Worm (Caenorhabditis elegans): ENCODE data around the gene clec-265.
A peak's percentile ranks its signal among the peaks of the same experiment; 100 is the strongest.

The clec-265 gene

DNA sequence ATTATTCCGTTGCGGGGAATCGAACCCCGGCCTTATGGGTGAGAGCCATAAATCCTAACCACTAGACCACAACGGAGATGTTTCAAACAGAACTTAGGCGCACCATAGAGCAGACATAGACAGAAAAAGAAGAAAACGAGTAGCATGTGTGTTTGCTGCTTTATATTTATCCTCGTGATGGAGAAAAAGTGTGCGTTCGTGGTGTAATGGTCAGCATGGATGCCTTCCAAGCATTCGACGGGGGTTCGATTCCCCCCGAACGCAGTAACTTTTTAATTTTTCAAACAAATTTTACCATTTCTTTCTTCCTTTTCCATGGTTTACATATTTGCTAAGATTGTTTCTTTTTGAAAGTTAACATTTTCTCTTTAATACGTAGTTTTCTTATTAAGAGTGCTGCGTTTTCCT, 4.4 kb downstream of the clec-265 start (continued):
- TF ChIP-seq C16A3.4 (tag; optimal IDR thresholded peaks at IDR 0.05) (peak; percentile 90), nhr-84 (tag; optimal IDR thresholded peaks at IDR 0.05) (no peak), efl-1 (optimal IDR thresholded peaks at IDR 0.05) (peak; percentile 53 to 59), efl-1 (GFP tag; optimal IDR thresholded peaks at IDR 0.05 in 1 of 2) (peak; percentile 19 to 95), nhr-11 (tag; optimal IDR thresholded peaks at IDR 0.05) (peak; percentile 64), fkh-8 (tag; optimal IDR thresholded peaks at IDR 0.05) (peak; percentile 91), lir-3 (tag; optimal IDR thresholded peaks at IDR 0.05; ENCODE audit: poor library complexity) (peak; percentile 88), C04F5.9 (tag; optimal IDR thresholded peaks at IDR 0.05) (peak; percentile 59), F16B12.6 (tag; optimal IDR thresholded peaks at IDR 0.05) (no peak), tbx-2 (tag; optimal IDR thresholded peaks at IDR 0.05) (peak; percentile 92), skn-1 (tag; optimal IDR thresholded peaks at IDR 0.05) (peak; percentile 79), Y116A8C.19 (tag; optimal IDR thresholded peaks at IDR 0.05; ENCODE audit: borderline replicate concordance) (no peak), fos-1 (tag; optimal IDR thresholded peaks at IDR 0.05) (peak; percentile 88), unc-86 (tag; optimal IDR thresholded peaks at IDR 0.05) (peak; percentile 87), lin-13 (GFP tag; optimal IDR thresholded peaks at IDR 0.05) (peak; percentile 84), vab-15 (tag; optimal IDR thresholded peaks at IDR 0.05) (no peak), efl-3 (GFP tag; optimal IDR thresholded peaks at IDR 0.05) (peak; percentile 52), tlp-1 (tag; optimal IDR thresholded peaks at IDR 0.05) (no peak), nhr-19 (GFP tag; conservative IDR thresholded peaks at IDR 0.05) (peak; percentile 95), nhr-90 (tag; optimal IDR thresholded peaks at IDR 0.05; ENCODE audit: poor library complexity) (peak; percentile 94), unc-130 (tag; optimal IDR thresholded peaks at IDR 0.05) (peak; percentile 72), unc-98 (GFP tag; IDR thresholded peaks at IDR 0.05) (peak; percentile 69; the same call in 1 of the 2 replicates), elt-2 (tag; optimal IDR thresholded peaks at IDR 0.05) (peak; percentile 84), alr-1 (tag; optimal IDR thresholded peaks at IDR 0.05; ENCODE audit: borderline replicate concordance) (no peak), aha-1 (tag; optimal IDR thresholded peaks at IDR 0.05) (no peak), hlh-17 (GFP tag; optimal IDR thresholded peaks at IDR 0.05; ENCODE audit: borderline replicate concordance) (no peak), snpc-4 (tag; optimal IDR thresholded peaks at IDR 0.05) (peak; percentile 77), lsy-2 (tag; optimal IDR thresholded peaks at IDR 0.05) (peak; percentile 82 to 84), irx-1 (tag; optimal IDR thresholded peaks at IDR 0.05) (peak; percentile 92), nhr-77 (tag; optimal IDR thresholded peaks at IDR 0.05) (peak; percentile 93), unc-30 (tag; optimal IDR thresholded peaks at IDR 0.05) (no peak), fkh-10 (GFP tag; optimal IDR thresholded peaks at IDR 0.05) (peak; percentile 90), elt-3 (tag; optimal IDR thresholded peaks at IDR 0.05) (peak in 3 of 6 experiments; percentile 14 to 94 (median 51)), ets-5 (GFP tag; IDR thresholded peaks at IDR 0.05) (no peak), mep-1 (tag; optimal IDR thresholded peaks at IDR 0.05) (peak; percentile 86), mdl-1 (tag; optimal IDR thresholded peaks at IDR 0.05) (peak in 1 of 2 experiments; percentile 75), ztf-11 (tag; optimal IDR thresholded peaks at IDR 0.05) (peak; percentile 64 to 76), dsc-1 (tag; optimal IDR thresholded peaks at IDR 0.05) (peak; percentile 98), lin-35 (GFP tag; optimal IDR thresholded peaks at IDR 0.05) (peak; percentile 64 to 84), nhr-47 (tag; optimal IDR thresholded peaks at IDR 0.05) (peak; percentile 96), mef-2 (tag; optimal IDR thresholded peaks at IDR 0.05) (peak; percentile 41), C34B4.2 (tag; optimal IDR thresholded peaks at IDR 0.05) (no peak), nhr-12 (tag; optimal IDR thresholded peaks at IDR 0.05) (no peak), ztf-4 (tag; optimal IDR thresholded peaks at IDR 0.05) (peak; percentile 83), egl-27 (tag; optimal IDR thresholded peaks at IDR 0.05) (peak; percentile 27 to 72), nhr-20 (tag; optimal IDR thresholded peaks at IDR 0.05) (peak; percentile 94), dpl-1 (GFP tag; optimal IDR thresholded peaks at IDR 0.05) (peak; percentile 10 to 49 (median 46)), pqm-1 (tag; optimal IDR thresholded peaks at IDR 0.05) (no peak), ama-1 (optimal IDR thresholded peaks at IDR 0.05) (peak; percentile 55), mab-9 (GFP tag; IDR thresholded peaks at IDR 0.05) (peak; percentile 89), sptf-1 (tag; optimal IDR thresholded peaks at IDR 0.05) (no peak), swsn-7 (tag; optimal IDR thresholded peaks at IDR 0.05) (peak; percentile 94), isw-1 (GFP tag; IDR thresholded peaks at IDR 0.05) (peak; percentile 74), rnt-1 (tag; optimal IDR thresholded peaks at IDR 0.05) (peak; percentile 90)
